Worm (Caenorhabditis elegans) whole organism, L4/young adult: ENCODE measurements around the gene F47G3.3.

ENCODE experiments used
- W03F9.2 ChIP-seq: fragments of 150-350 bp; optimal IDR thresholded peaks from 2 replicates; lab custom pipeline; 2014; ENCODE audit warnings: missing biosample characterization, missing genetic modification characterization
- dao-5 ChIP-seq: sonication (generic microtip); optimal IDR thresholded peaks from 2 replicates; lab custom pipeline; 2016; ENCODE audit warnings: missing genotype, missing genetic modification characterization, moderate library complexity, missing compliant biosample characterization
- him-1 ChIP-seq: sonication (generic microtip); optimal IDR thresholded peaks from 2 replicates; lab custom pipeline; 2016; ENCODE audit warnings: missing genotype, missing genetic modification reagents, missing genetic modification characterization, missing compliant biosample characterization

DNA sequence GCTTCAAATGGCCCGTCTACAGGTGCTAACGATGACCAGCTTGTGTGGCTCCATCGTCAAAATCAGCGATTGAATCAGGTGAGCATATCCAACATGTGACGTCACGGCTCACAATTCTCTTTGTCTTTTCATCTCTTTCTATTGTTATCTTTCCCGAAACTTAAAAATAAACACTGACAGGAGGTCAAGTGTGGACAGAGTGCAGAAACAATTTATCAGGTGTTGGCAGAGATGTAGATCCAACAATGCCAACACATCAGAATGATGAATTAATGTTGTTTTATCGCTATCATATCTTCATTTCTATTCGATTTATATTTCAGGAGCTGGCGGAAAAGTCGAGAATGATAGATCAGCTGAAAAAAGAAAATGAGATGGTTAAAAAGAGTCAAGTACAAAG, 27.8 kb upstream of the F47G3.3 start:
- TF ChIP-seq W03F9.2 (tag; lab: Kevin White, UChicago) (no peak), him-1 (tag; lab: Kevin White, UChicago) (no peak), dao-5 (tag; lab: Kevin White, UChicago) (no peak)
